Worm (Caenorhabditis elegans): Measurements from ENCODE around the gene Y51B9A.14.

Y51B9A.14 gene

DNA sequence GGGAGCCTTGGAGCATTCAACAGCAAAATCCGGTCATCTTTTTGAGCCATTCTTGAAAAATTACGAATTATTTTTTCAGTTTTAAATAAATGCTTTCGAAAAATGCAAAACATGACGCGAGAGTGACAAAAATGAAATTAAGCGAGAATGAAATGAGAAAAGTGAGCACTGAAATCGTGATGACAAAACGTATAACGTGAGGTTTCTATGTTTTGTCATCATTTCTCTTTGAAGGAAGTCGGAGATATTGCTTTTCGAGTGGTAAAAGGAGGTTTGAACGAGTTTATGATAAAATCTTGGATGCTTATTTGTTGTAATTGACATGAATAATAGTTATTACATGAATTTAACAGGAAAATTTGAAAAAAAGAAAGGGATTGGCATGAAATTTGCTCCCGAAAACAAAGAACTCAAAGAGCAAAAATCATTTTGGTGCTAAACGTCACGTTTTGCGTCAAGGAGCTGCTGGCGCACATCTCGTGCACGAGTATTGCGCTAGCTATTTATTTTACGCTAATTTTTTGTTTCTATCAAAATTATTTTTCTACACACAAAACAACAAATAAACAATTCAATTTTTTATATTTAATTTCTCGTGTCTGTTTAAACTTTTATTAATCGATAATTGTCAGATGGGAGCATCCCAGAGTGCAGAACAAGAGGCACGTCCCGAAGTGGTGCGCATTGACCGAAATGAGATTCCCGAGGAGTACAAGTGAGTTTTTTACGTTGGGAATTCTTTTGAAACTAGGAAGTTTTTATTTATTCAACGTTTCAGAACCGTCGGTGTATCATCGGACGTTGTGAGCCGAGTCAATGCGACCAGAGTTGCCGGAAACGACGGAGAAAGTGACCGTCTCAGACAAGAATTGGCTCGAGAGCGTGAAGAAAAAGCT, 18.4 kb upstream of the Y51B9A.14 start, which contains the start of the genes gss-1 and chch-3:
TSS of gene gss-1 (minus strand) at position 51 of the 896 bp plus-strand sequence.
TSS of gene chch-3 (plus strand) at position 633 of the 896 bp plus-strand sequence.
- TF ChIP-seq hmbx-1 (tag; optimal IDR thresholded peaks at IDR 0.05) (no peak), F13C5.2 (tag; optimal IDR thresholded peaks at IDR 0.05) (no peak), pes-1 (GFP tag; IDR thresholded peaks at IDR 0.05) (no peak), ceh-36 (tag; optimal IDR thresholded peaks at IDR 0.05) (no peak)

ce11 chrII:9412086-9412608, 13.9 kb upstream of the Y51B9A.14 start, which contains the start of gene arrd-3:
Gene arrd-3, plus strand, starts transcription at chrII:9412558.
- TF ChIP-seq ets-7 (tag; optimal IDR thresholded peaks at IDR 0.05) (no peak), hmg-4 (GFP tag; optimal IDR thresholded peaks at IDR 0.05) (no peak), scrt-1 (GFP tag; IDR thresholded peaks at IDR 0.05) (no peak), tbx-11 (GFP tag; IDR thresholded peaks at IDR 0.05) (no peak), hmbx-1 (tag; optimal IDR thresholded peaks at IDR 0.05) (no peak), tbx-37 (GFP tag; conservative IDR thresholded peaks at IDR 0.05) (no peak), hnd-1 (tag; optimal IDR thresholded peaks at IDR 0.05) (no peak), ama-1 (optimal IDR thresholded peaks at IDR 0.05) (no peak), ceh-36 (tag; optimal IDR thresholded peaks at IDR 0.05) (no peak), flt-1 (GFP tag; IDR thresholded peaks at IDR 0.05) (no peak)

DNA sequence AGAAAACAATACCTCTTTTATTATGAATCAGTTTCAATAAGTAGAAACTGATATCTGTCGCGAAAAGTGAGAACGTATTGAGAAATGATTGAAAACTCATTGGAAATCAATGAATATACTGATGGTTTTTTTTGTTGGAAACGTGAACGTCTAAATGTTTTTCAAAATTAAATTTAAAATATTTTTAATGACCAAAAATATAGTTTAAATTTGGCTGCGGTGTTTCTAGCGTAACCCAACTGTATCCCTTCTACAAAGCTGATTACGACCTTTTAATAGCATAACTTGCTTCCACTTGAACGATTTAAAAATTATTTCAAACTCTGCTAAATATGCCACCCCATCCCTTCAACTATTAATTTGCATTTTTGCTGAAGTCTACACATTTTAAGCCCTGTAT, 13.2 kb upstream of the Y51B9A.14 start, which contains the start of gene M176.9:
TSS of gene M176.9 (minus strand) at position 101 of the 400 bp plus-strand sequence.
- TF ChIP-seq ceh-13 (GFP tag; optimal IDR thresholded peaks at IDR 0.05) (no peak), hmg-4 (GFP tag; optimal IDR thresholded peaks at IDR 0.05) (no peak), tbx-37 (GFP tag; conservative IDR thresholded peaks at IDR 0.05) (no peak), pes-1 (GFP tag; IDR thresholded peaks at IDR 0.05) (no peak), tra-4 (tag; optimal IDR thresholded peaks at IDR 0.05) (no peak), ets-7 (tag; optimal IDR thresholded peaks at IDR 0.05) (no peak), aly-1 (tag; optimal IDR thresholded peaks at IDR 0.05) (no peak), B0310.2 (tag; optimal IDR thresholded peaks at IDR 0.05) (no peak), scrt-1 (GFP tag; IDR thresholded peaks at IDR 0.05) (no peak), hmbx-1 (tag; optimal IDR thresholded peaks at IDR 0.05) (no peak), ceh-36 (tag; optimal IDR thresholded peaks at IDR 0.05) (no peak), ama-1 (optimal IDR thresholded peaks at IDR 0.05) (no peak), tbx-11 (GFP tag; IDR thresholded peaks at IDR 0.05) (no peak), sea-1 (GFP tag; conservative IDR thresholded peaks at IDR 0.05) (no peak)

DNA sequence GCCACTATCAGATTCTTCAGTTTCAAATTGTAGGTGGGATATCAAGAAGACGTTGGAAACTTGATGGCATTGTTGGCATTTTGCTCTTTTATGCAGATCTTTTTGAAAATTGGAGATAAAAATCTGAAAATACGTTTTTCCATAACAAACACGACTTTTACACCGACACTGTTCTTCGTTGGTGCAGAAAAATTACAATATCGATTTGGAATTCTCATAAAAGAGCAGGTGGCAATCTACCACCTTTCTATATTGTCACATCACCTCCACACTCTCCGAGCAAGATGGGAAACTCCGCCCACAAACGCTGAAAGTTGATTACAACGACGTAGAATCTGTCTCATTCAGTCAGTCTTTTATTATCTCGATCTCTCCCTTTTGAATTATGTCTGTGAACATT, 9.2 kb upstream of the Y51B9A.14 start, which contains the start of gene arrd-2:
TSS of gene arrd-2 (plus strand) at position 301 of the 400 bp plus-strand sequence.
- TF ChIP-seq ets-7 (tag; optimal IDR thresholded peaks at IDR 0.05) = no peak
- no peak for TF ChIP-seq B0310.2 (tag; optimal IDR thresholded peaks at IDR 0.05)
- TF ChIP-seq scrt-1 (GFP tag; IDR thresholded peaks at IDR 0.05) = no peak
- TF ChIP-seq hmbx-1 (tag; optimal IDR thresholded peaks at IDR 0.05) = no peak

DNA sequence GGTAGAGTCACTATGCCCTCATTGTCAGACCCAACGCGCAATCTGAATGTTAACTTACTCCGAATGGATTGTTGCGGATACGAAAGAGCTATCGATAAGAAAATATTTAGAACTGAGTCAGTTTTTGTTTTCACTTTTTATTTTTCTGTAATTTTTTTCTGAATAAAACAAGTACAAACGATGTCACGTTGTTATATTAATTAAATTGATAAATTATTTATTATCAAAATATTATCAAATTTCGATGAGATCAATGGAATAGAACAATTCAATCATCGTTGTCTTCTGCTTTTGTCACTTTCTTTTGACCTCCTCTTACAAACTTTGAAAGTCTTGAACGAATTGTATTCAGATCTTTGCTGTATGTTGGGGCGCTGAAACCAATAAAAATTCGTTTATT, 8.8 kb upstream of the Y51B9A.14 start, which contains the start of gene mpz-6:
TSS of gene mpz-6 (minus strand) at position 101 of the 400 bp plus-strand sequence.
- TF ChIP-seq scrt-1 (GFP tag; IDR thresholded peaks at IDR 0.05) (no peak), sea-1 (GFP tag; conservative IDR thresholded peaks at IDR 0.05) (no peak), pes-1 (GFP tag; IDR thresholded peaks at IDR 0.05) (no peak), aly-1 (tag; optimal IDR thresholded peaks at IDR 0.05) (no peak), flt-1 (GFP tag; IDR thresholded peaks at IDR 0.05) (no peak), ceh-36 (tag; optimal IDR thresholded peaks at IDR 0.05) (no peak), F13C5.2 (tag; optimal IDR thresholded peaks at IDR 0.05) (no peak), B0310.2 (tag; optimal IDR thresholded peaks at IDR 0.05) (no peak), ama-1 (optimal IDR thresholded peaks at IDR 0.05) (no peak), hmbx-1 (tag; optimal IDR thresholded peaks at IDR 0.05) (no peak), tbx-11 (GFP tag; IDR thresholded peaks at IDR 0.05) (no peak), tbx-37 (GFP tag; conservative IDR thresholded peaks at IDR 0.05) (no peak)

ce11 chrII:9403846-9404245, 5.6 kb upstream of the Y51B9A.14 start, which contains the start of gene Y51B9A.5:
Gene Y51B9A.5, plus strand, starts transcription at chrII:9404146.
- no peak for TF ChIP-seq F13C5.2 (tag; optimal IDR thresholded peaks at IDR 0.05)
- TF ChIP-seq hmbx-1 (tag; optimal IDR thresholded peaks at IDR 0.05) = no peak
- TF ChIP-seq aly-1 (tag; optimal IDR thresholded peaks at IDR 0.05) = no peak
- no peak for TF ChIP-seq ceh-13 (GFP tag; optimal IDR thresholded peaks at IDR 0.05)

DNA sequence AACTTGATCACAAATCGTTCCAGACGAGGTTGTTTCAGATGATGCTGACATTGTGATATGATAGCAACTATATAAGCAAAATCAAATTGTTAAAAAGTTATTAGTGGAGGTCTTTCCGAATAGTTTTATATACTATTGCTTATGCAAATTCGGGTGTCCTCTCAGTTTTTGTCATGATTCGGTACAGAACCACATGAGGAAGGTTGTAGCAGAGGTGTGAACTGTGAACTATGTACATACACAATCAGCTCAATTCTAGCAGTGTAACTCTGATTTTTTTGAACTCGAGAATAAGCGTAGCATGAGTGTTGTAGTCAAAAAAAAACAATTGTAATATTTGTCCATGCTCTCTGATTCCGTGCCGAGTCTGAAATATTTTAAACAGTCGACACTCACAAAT, 4.8 kb upstream of the Y51B9A.14 start, which contains the start of gene Y51B9A.6:
TSS of gene Y51B9A.6 (minus strand) at position 101 of the 400 bp plus-strand sequence.
- TF ChIP-seq tbx-11 (GFP tag; IDR thresholded peaks at IDR 0.05) = no peak
- no peak for TF ChIP-seq pes-1 (GFP tag; IDR thresholded peaks at IDR 0.05)
- no peak for TF ChIP-seq tra-4 (tag; optimal IDR thresholded peaks at IDR 0.05)
- no peak for TF ChIP-seq aly-1 (tag; optimal IDR thresholded peaks at IDR 0.05)
- no peak for TF ChIP-seq ama-1 (optimal IDR thresholded peaks at IDR 0.05)
- no peak for TF ChIP-seq sea-1 (GFP tag; conservative IDR thresholded peaks at IDR 0.05)
- TF ChIP-seq ceh-36 (tag; optimal IDR thresholded peaks at IDR 0.05) = no peak
- no peak for TF ChIP-seq hmg-4 (GFP tag; optimal IDR thresholded peaks at IDR 0.05)
- no peak for TF ChIP-seq scrt-1 (GFP tag; IDR thresholded peaks at IDR 0.05)
- TF ChIP-seq hnd-1 (tag; optimal IDR thresholded peaks at IDR 0.05) = no peak
- no peak for TF ChIP-seq B0310.2 (tag; optimal IDR thresholded peaks at IDR 0.05)
- no peak for TF ChIP-seq hmbx-1 (tag; optimal IDR thresholded peaks at IDR 0.05)
- no peak for TF ChIP-seq ets-7 (tag; optimal IDR thresholded peaks at IDR 0.05)
- TF ChIP-seq flt-1 (GFP tag; IDR thresholded peaks at IDR 0.05) = no peak
- no peak for TF ChIP-seq tbx-37 (GFP tag; conservative IDR thresholded peaks at IDR 0.05)
